Worm (Caenorhabditis elegans) whole organism, midembryonic: ENCODE measurements around the gene C31H2.3.

Source experiments
- klf-2 ChIP-seq: fragments of 200-800 bp; sonication (Bioruptor generic); conservative IDR thresholded peaks from 2 replicates; pipeline ENCODE4 v1.3.6; 2022; ENCODE audit warnings: missing genetic modification reagents, missing genetic modification characterization, missing compliant biosample characterization
- med-1 ChIP-seq: sonication (generic microtip); optimal IDR thresholded peaks from 2 replicates; lab custom pipeline; 2017; ENCODE audit warnings: missing genetic modification characterization, mild to moderate bottlenecking, missing compliant biosample characterization, antibody characterized with exemption, missing genetic modification reagents; ENCODE audit not compliant: insufficient read depth

ce11 chrX:5168770-5169169 lies 14.6 kb upstream of the C31H2.3 start:
- TF ChIP-seq med-1 (GFP tag; lab: Kevin White, UChicago) (no peak), klf-2 (GFP tag; lab: Robert Waterston, UW) (no peak)
